Worm (Caenorhabditis elegans) whole organism, mixed stage, embryonic: Measurements from ENCODE around the gene F16F9.4.

Source experiments
- ceh-39 ChIP-seq: fragments of 150-350 bp; optimal IDR thresholded peaks from 2 replicates; lab custom pipeline; 2014; ENCODE audit warnings: missing biosample characterization, missing genetic modification characterization
- ceh-43 ChIP-seq: fragments of 200-800 bp; sonication (Bioruptor generic); optimal IDR thresholded peaks from 2 replicates; lab custom pipeline; 2018; ENCODE audit warnings: mild to moderate bottlenecking, missing genetic modification characterization, moderate library complexity, missing compliant biosample characterization
- elt-1 ChIP-seq: sonication (generic microtip); optimal IDR thresholded peaks from 2 replicates; lab custom pipeline; 2017; ENCODE audit warnings: missing genetic modification characterization, mild to moderate bottlenecking, missing compliant biosample characterization, antibody characterized with exemption, moderate library complexity, borderline replicate concordance; ENCODE audit not compliant: insufficient read depth
- lin-13 ChIP-seq: fragments of 150-350 bp; optimal IDR thresholded peaks from 2 replicates; lab custom pipeline; 2014; ENCODE audit warnings: missing biosample characterization, missing genetic modification characterization
- lsy-2 ChIP-seq: fragments of 150-350 bp; optimal IDR thresholded peaks from 2 replicates; lab custom pipeline; 2014; ENCODE audit warnings: missing biosample characterization, missing genetic modification characterization
- nhr-12 ChIP-seq: fragments of 150-350 bp; optimal IDR thresholded peaks from 2 replicates; lab custom pipeline; 2014; ENCODE audit warnings: missing biosample characterization, missing genetic modification characterization
- nhr-28 ChIP-seq: fragments of 150-350 bp; optimal IDR thresholded peaks from 2 replicates; lab custom pipeline; 2014; ENCODE audit warnings: missing biosample characterization, missing genetic modification characterization
- nhr-76 ChIP-seq: sonication (generic microtip); optimal IDR thresholded peaks from 2 replicates; lab custom pipeline; 2017; ENCODE audit warnings: missing biosample characterization, missing genetic modification characterization
- pha-4 ChIP-seq: fragments of 150-350 bp; optimal IDR thresholded peaks from 2 replicates; lab custom pipeline; 2018; ENCODE audit warnings: missing biosample characterization, missing genetic modification reagents, missing genetic modification characterization
- snpc-4 ChIP-seq: fragments of 150-350 bp; optimal IDR thresholded peaks from 2 replicates; lab custom pipeline; 2014; ENCODE audit warnings: missing biosample characterization, missing genetic modification characterization
- unc-39 ChIP-seq: fragments of 150-350 bp; optimal IDR thresholded peaks from 2 replicates; lab custom pipeline; 2014; ENCODE audit warnings: missing biosample characterization, missing genetic modification characterization
- unc-62 ChIP-seq: fragments of 150-350 bp; optimal IDR thresholded peaks from 2 replicates; lab custom pipeline; 2014; ENCODE audit warnings: missing biosample characterization, missing genetic modification reagents, missing genetic modification characterization
- zip-8 ChIP-seq: fragments of 150-350 bp; optimal IDR thresholded peaks from 2 replicates; lab custom pipeline; 2014; ENCODE audit warnings: missing biosample characterization, missing genetic modification characterization
- ztf-11 ChIP-seq: fragments of 150-350 bp; optimal IDR thresholded peaks from 2 replicates; lab custom pipeline; 2014; ENCODE audit warnings: missing biosample characterization, missing genetic modification characterization

DNA sequence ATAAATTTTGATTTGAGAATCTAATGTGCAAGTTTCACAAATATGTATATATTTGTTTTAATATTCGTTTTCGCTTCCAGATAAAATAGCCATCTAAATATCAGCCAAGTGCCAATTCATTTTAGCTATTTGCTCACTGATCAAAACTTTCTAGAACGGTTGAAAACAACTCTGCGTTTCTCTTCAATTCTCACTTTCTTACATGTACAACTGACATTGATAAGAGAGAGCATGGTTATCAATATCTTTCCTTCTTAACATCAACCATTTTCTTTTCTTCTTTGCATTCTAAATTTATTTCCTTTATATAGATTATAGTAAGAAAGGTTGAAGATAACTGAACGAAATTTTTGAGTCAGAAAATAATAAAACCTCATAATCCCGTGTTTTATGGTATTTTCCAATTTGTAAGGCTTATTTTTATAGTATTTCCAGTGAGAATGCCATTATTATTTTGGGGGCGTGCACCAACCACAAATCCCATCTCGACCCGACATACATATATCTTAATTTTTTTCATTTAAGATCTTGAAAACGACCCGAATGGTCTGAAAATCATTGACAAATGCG is 34.8 kb downstream of the F16F9.4 start, which contains the start of gene F08F1.3:
- no peak for TF ChIP-seq zip-8 (tag; lab: Kevin White, UChicago)
- TF ChIP-seq nhr-76 (tag; lab: Kevin White, UChicago) = no peak
- TF ChIP-seq nhr-28 = no peak
- TF ChIP-seq unc-39 (tag; lab: Kevin White, UChicago) = no peak
- no peak for TF ChIP-seq ztf-11 (tag; lab: Kevin White, UChicago)
- no peak for TF ChIP-seq unc-62 (GFP tag; lab: Kevin White, UChicago)
- no peak for TF ChIP-seq elt-1 (tag; lab: Kevin White, UChicago)
- TF ChIP-seq ceh-43 (GFP tag; lab: Kevin White, UChicago) = no peak
- no peak for TF ChIP-seq nhr-12 (tag; lab: Kevin White, UChicago)
- no peak for TF ChIP-seq pha-4
- no peak for TF ChIP-seq lsy-2 (tag; lab: Kevin White, UChicago)
- TF ChIP-seq snpc-4 (tag; lab: Kevin White, UChicago) = no peak
- TF ChIP-seq ceh-39 (tag; lab: Kevin White, UChicago) = no peak
- TF ChIP-seq lin-13 (tag; lab: Kevin White, UChicago) = no peak
